Worm (Caenorhabditis elegans) whole organism, L2 larva: ENCODE results near the gene W08E12.2.
A peak's percentile ranks its signal among the peaks of the same experiment; 100 is the strongest.

ENCODE experiments used
- C34F6.9 ChIP-seq: fragments of 150-350 bp; optimal IDR thresholded peaks from 2 replicates; lab custom pipeline; 2014; ENCODE audit warnings: missing biosample characterization, missing genetic modification characterization
- F13H6.1 ChIP-seq: sonication (generic microtip); optimal IDR thresholded peaks from 2 replicates; lab custom pipeline; 2016; ENCODE audit warnings: missing genetic modification characterization, missing compliant biosample characterization
- R02D3.7 ChIP-seq: fragments of 150-350 bp; optimal IDR thresholded peaks from 2 replicates; lab custom pipeline; 2014; ENCODE audit warnings: missing biosample characterization, missing genetic modification characterization
- Y55F3AM.14 ChIP-seq: fragments of 200-800 bp; sonication (Bioruptor generic); optimal IDR thresholded peaks from 2 replicates; lab custom pipeline; 2018; ENCODE audit warnings: mild to moderate bottlenecking, missing genetic modification characterization, missing compliant biosample characterization
- ZK546.5 ChIP-seq: sonication (generic microtip); optimal IDR thresholded peaks from 2 replicates; lab custom pipeline; 2017; ENCODE audit warnings: missing biosample characterization, missing genetic modification characterization
- alr-1 ChIP-seq: fragments of 150-350 bp; optimal IDR thresholded peaks from 2 replicates; lab custom pipeline; 2014; ENCODE audit warnings: missing biosample characterization, missing genetic modification characterization
- aly-2 ChIP-seq: fragments of 150-350 bp; optimal IDR thresholded peaks from 2 replicates; lab custom pipeline; 2014; ENCODE audit warnings: missing biosample characterization, missing genetic modification characterization
- ama-1 ChIP-seq: fragments of 150-350 bp; optimal IDR thresholded peaks from 2 replicates; lab custom pipeline; 2018; ENCODE audit warnings: inconsistent platforms
- blmp-1 ChIP-seq: sonication (generic microtip); optimal IDR thresholded peaks from 2 replicates; lab custom pipeline; 2017; ENCODE audit warnings: missing genetic modification characterization, mild to moderate bottlenecking, missing compliant biosample characterization, antibody characterized with exemption, moderate library complexity; ENCODE audit not compliant: insufficient read depth
- ceh-16 ChIP-seq: fragments of 150-350 bp; optimal IDR thresholded peaks from 2 replicates; lab custom pipeline; 2014; ENCODE audit warnings: missing biosample characterization, missing genetic modification characterization
- ceh-82 ChIP-seq: fragments of 150-350 bp; optimal IDR thresholded peaks from 2 replicates; lab custom pipeline; 2014; ENCODE audit warnings: missing biosample characterization, missing genetic modification characterization
- crh-2 ChIP-seq: sonication (generic microtip); optimal IDR thresholded peaks from 2 replicates; lab custom pipeline; 2017; ENCODE audit warnings: missing biosample characterization, missing genetic modification characterization
- dmd-4 ChIP-seq: sonication (generic microtip); optimal IDR thresholded peaks from 2 replicates; lab custom pipeline; 2017; ENCODE audit warnings: missing biosample characterization, missing genetic modification characterization
- egl-27 ChIP-seq: sonication (generic microtip); optimal IDR thresholded peaks from 3 replicates; lab custom pipeline; 2017; ENCODE audit warnings: missing biosample characterization, missing genetic modification reagents, missing genetic modification characterization
- elt-1 ChIP-seq: fragments of 150-350 bp; optimal IDR thresholded peaks from 2 replicates; lab custom pipeline; 2014; ENCODE audit warnings: missing biosample characterization, missing genetic modification characterization
- elt-3 ChIP-seq: sonication (generic microtip); optimal IDR thresholded peaks from 2 replicates; lab custom pipeline; 2017; ENCODE audit warnings: missing biosample characterization, missing genetic modification characterization
- fos-1 ChIP-seq: fragments of 150-350 bp; optimal IDR thresholded peaks from 2 replicates; lab custom pipeline; 2014; ENCODE audit warnings: missing biosample characterization, missing genetic modification characterization
- gmeb-1 ChIP-seq: fragments of 150-350 bp; optimal IDR thresholded peaks from 2 replicates; lab custom pipeline; 2014; ENCODE audit warnings: missing biosample characterization, missing genetic modification characterization
- lin-11 ChIP-seq: fragments of 150-350 bp; sonication (generic microtip); optimal IDR thresholded peaks from 2 replicates; lab custom pipeline; 2014; ENCODE audit warnings: missing biosample characterization, missing genetic modification characterization, inconsistent platforms, mixed read lengths
- lin-13 ChIP-seq: fragments of 150-350 bp; optimal IDR thresholded peaks from 2 replicates; lab custom pipeline; 2014; ENCODE audit warnings: missing biosample characterization, missing genetic modification reagents, missing genetic modification characterization
- lin-39 ChIP-seq: fragments of 150-350 bp; optimal IDR thresholded peaks from 2 replicates; lab custom pipeline; 2014; ENCODE audit warnings: missing biosample characterization, missing genetic modification reagents, missing genetic modification characterization
- lsy-2 ChIP-seq, 2 experiments: fragments of 150-350 bp in 1 of 2; sonication (generic microtip) in 1 of 2; optimal IDR thresholded peaks; 2 replicates each; lab custom pipeline; 2014 to 2017; ENCODE audit warnings: missing biosample characterization in 2 of 2, missing genetic modification characterization in 2 of 2
- mab-5 ChIP-seq: fragments of 150-350 bp; optimal IDR thresholded peaks from 2 replicates; lab custom pipeline; 2014; ENCODE audit warnings: missing biosample characterization, missing genetic modification characterization
- mbf-1 ChIP-seq: sonication (generic microtip); optimal IDR thresholded peaks from 2 replicates; lab custom pipeline; 2017; ENCODE audit warnings: missing biosample characterization, missing genetic modification characterization
- mdl-1 ChIP-seq, 2 experiments: fragments of 150-350 bp in 1 of 2; sonication (generic microtip) in 1 of 2; optimal IDR thresholded peaks; 2 replicates each; lab custom pipeline; 2017; ENCODE audit warnings: missing biosample characterization in 2 of 2, missing genetic modification characterization in 2 of 2
- nhr-10 ChIP-seq: sonication (generic microtip); optimal IDR thresholded peaks from 2 replicates; lab custom pipeline; 2017; ENCODE audit warnings: missing biosample characterization, missing genetic modification characterization
- nhr-11 ChIP-seq: fragments of 150-350 bp; optimal IDR thresholded peaks from 2 replicates; lab custom pipeline; 2014; ENCODE audit warnings: missing biosample characterization, missing genetic modification characterization
- nhr-12 ChIP-seq: fragments of 150-350 bp; optimal IDR thresholded peaks from 2 replicates; lab custom pipeline; 2014; ENCODE audit warnings: missing biosample characterization, missing genetic modification characterization
- nhr-129 ChIP-seq: fragments of 150-350 bp; optimal IDR thresholded peaks from 2 replicates; lab custom pipeline; 2014; ENCODE audit warnings: missing biosample characterization, missing genetic modification characterization
- nhr-21 ChIP-seq: fragments of 150-350 bp; optimal IDR thresholded peaks from 2 replicates; lab custom pipeline; 2014; ENCODE audit warnings: missing biosample characterization, missing genetic modification characterization
- nhr-23 ChIP-seq: fragments of 150-350 bp; optimal IDR thresholded peaks from 2 replicates; lab custom pipeline; 2014; ENCODE audit warnings: missing biosample characterization, missing genetic modification reagents, missing genetic modification characterization
- nhr-237 ChIP-seq: fragments of 150-350 bp; optimal IDR thresholded peaks from 2 replicates; lab custom pipeline; 2014; ENCODE audit warnings: missing biosample characterization, missing genetic modification characterization
- nhr-25 ChIP-seq: fragments of 150-350 bp; sonication (generic microtip); optimal IDR thresholded peaks from 3 replicates; lab custom pipeline; 2014; ENCODE audit warnings: missing biosample characterization, missing genetic modification characterization
- nhr-6 ChIP-seq: fragments of 150-350 bp; optimal IDR thresholded peaks from 2 replicates; lab custom pipeline; 2014; ENCODE audit warnings: missing biosample characterization, missing genetic modification characterization
- nhr-77 ChIP-seq: fragments of 150-350 bp; optimal IDR thresholded peaks from 2 replicates; lab custom pipeline; 2014; ENCODE audit warnings: missing biosample characterization, missing genetic modification characterization
- peb-1 ChIP-seq: fragments of 150-350 bp; optimal IDR thresholded peaks from 2 replicates; lab custom pipeline; 2014; ENCODE audit warnings: missing biosample characterization, missing genetic modification characterization
- sem-4 ChIP-seq: fragments of 150-350 bp; optimal IDR thresholded peaks from 2 replicates; lab custom pipeline; 2014; ENCODE audit warnings: missing biosample characterization, missing genetic modification reagents, missing genetic modification characterization
- skn-1 ChIP-seq: sonication (generic microtip); optimal IDR thresholded peaks from 2 replicates; lab custom pipeline; 2017; ENCODE audit warnings: missing biosample characterization, missing genetic modification characterization
- sma-3 ChIP-seq: sonication (generic microtip); optimal IDR thresholded peaks from 2 replicates; lab custom pipeline; 2016; ENCODE audit warnings: missing genetic modification reagents, missing genetic modification characterization, missing compliant biosample characterization
- sma-9 ChIP-seq, 2 experiments: fragments of 150-350 bp in 1 of 2; sonication (generic microtip) in 1 of 2; optimal IDR thresholded peaks; 2 replicates each; lab custom pipeline; 2014 to 2016; ENCODE audit warnings: missing genetic modification characterization in 2 of 2, mild to moderate bottlenecking in 1 of 2, missing biosample characterization in 1 of 2, missing compliant biosample characterization in 1 of 2, missing genetic modification reagents in 1 of 2, moderate library complexity in 1 of 2
- snpc-4 ChIP-seq: fragments of 150-350 bp; optimal IDR thresholded peaks from 2 replicates; lab custom pipeline; 2014; ENCODE audit warnings: missing biosample characterization, missing genetic modification characterization
- unc-39 ChIP-seq: fragments of 150-350 bp; optimal IDR thresholded peaks from 2 replicates; lab custom pipeline; 2014; ENCODE audit warnings: missing biosample characterization, missing genetic modification characterization
- unc-55 ChIP-seq: fragments of 150-350 bp; sonication (generic microtip); optimal IDR thresholded peaks from 3 replicates; lab custom pipeline; 2014; ENCODE audit warnings: missing biosample characterization, missing genetic modification reagents, missing genetic modification characterization
- unc-62 ChIP-seq: fragments of 150-350 bp; optimal IDR thresholded peaks from 2 replicates; lab custom pipeline; 2014; ENCODE audit warnings: missing biosample characterization, missing genetic modification reagents, missing genetic modification characterization
- zag-1 ChIP-seq: fragments of 150-350 bp; optimal IDR thresholded peaks from 2 replicates; lab custom pipeline; 2014; ENCODE audit warnings: missing biosample characterization, missing genetic modification characterization
- ztf-1 ChIP-seq: fragments of 200-800 bp; sonication (Bioruptor generic); conservative IDR thresholded peaks from 2 replicates; pipeline ENCODE4 v1.3.6; 2022; ENCODE audit warnings: missing genetic modification characterization, missing compliant biosample characterization
- ztf-11 ChIP-seq: sonication (generic microtip); optimal IDR thresholded peaks from 2 replicates; lab custom pipeline; 2017; ENCODE audit warnings: missing biosample characterization, missing genetic modification characterization
- ztf-4 ChIP-seq: fragments of 150-350 bp; optimal IDR thresholded peaks from 2 replicates; lab custom pipeline; 2014; ENCODE audit warnings: missing biosample characterization, missing genetic modification characterization

Gene W08E12.2

ce11 chrIV:3293800-3294493 lies 11.7 kb upstream of the W08E12.2 start:
- TF ChIP-seq peb-1 (tag; lab: Kevin White, UChicago) (no peak), Y55F3AM.14 (no peak), ceh-16 (tag; lab: Kevin White, UChicago) (no peak), C34F6.9 (tag; lab: Kevin White, UChicago) (no peak), mbf-1 (tag; lab: Kevin White, UChicago) (no peak), ztf-1 (GFP tag; lab: Robert Waterston, UW) (no peak), nhr-6 (tag; lab: Kevin White, UChicago) (no peak), lin-13 (GFP tag; lab: Kevin White, UChicago) (no peak), ama-1 (no peak), unc-55 (GFP tag; lab: Kevin White, UChicago) (no peak), nhr-129 (tag; lab: Kevin White, UChicago) (no peak), nhr-23 (tag; lab: Kevin White, UChicago) (no peak), gmeb-1 (no peak), ceh-82 (tag; lab: Kevin White, UChicago) (no peak), F13H6.1 (no peak)

- TF ChIP-seq sma-3 (GFP tag; lab: Kevin White, UChicago): peak; percentile 93
- TF ChIP-seq skn-1 (tag; lab: Kevin White, UChicago): peak; percentile 80
- TF ChIP-seq zag-1 (tag; lab: Kevin White, UChicago): peak; percentile 82
- TF ChIP-seq gmeb-1: peak; percentile 93
- TF ChIP-seq lin-13 (GFP tag; lab: Kevin White, UChicago): peak; percentile 96
- no peak for TF ChIP-seq mbf-1 (tag; lab: Kevin White, UChicago)
- TF ChIP-seq C34F6.9 (tag; lab: Kevin White, UChicago): peak; percentile 99
- peak; percentile 84 for TF ChIP-seq snpc-4 (tag; lab: Kevin White, UChicago)
- peak; percentile 64 for TF ChIP-seq lin-39 (tag; lab: Kevin White, UChicago)
- no peak for TF ChIP-seq ceh-16 (tag; lab: Kevin White, UChicago)
- TF ChIP-seq crh-2 (tag; lab: Kevin White, UChicago): peak; percentile 97
- peak; percentile 67 for TF ChIP-seq Y55F3AM.14
- peak; percentile 54 for TF ChIP-seq ZK546.5 (tag; lab: Kevin White, UChicago)
- TF ChIP-seq alr-1 (tag; lab: Kevin White, UChicago): no peak
- peak; percentile 17 for TF ChIP-seq ztf-11 (tag; lab: Kevin White, UChicago)
- TF ChIP-seq lin-11 (tag; lab: Kevin White, UChicago): peak; percentile 71
- peak; percentile 95 for TF ChIP-seq fos-1
- no peak for TF ChIP-seq aly-2 (tag; lab: Kevin White, UChicago)
- TF ChIP-seq mdl-1 (tag; optimal IDR thresholded peaks at IDR 0.05; lab: Kevin White, UChicago): peak in 1 of 2 experiments; percentile 82
- TF ChIP-seq blmp-1 (tag; lab: Kevin White, UChicago): peak; percentile 50
- TF ChIP-seq ceh-82 (tag; lab: Kevin White, UChicago): no peak
- no peak for TF ChIP-seq peb-1 (tag; lab: Kevin White, UChicago)
- TF ChIP-seq nhr-10: peak; percentile 41
- peak; percentile 99 for TF ChIP-seq unc-55 (GFP tag; lab: Kevin White, UChicago)
- peak; percentile 81 for TF ChIP-seq mab-5 (tag; lab: Kevin White, UChicago)
- peak; percentile 90 for TF ChIP-seq F13H6.1
- TF ChIP-seq elt-1: no peak
- peak; percentile 89 to 97 for TF ChIP-seq lsy-2 (tag; optimal IDR thresholded peaks at IDR 0.05; lab: Kevin White, UChicago)
- peak; percentile 89 for TF ChIP-seq ztf-4 (tag; lab: Kevin White, UChicago)
- TF ChIP-seq nhr-25: peak; percentile 96
- TF ChIP-seq nhr-129 (tag; lab: Kevin White, UChicago): peak; percentile 96
- TF ChIP-seq unc-39: no peak
- no peak for TF ChIP-seq nhr-23 (tag; lab: Kevin White, UChicago)
- TF ChIP-seq unc-62 (GFP tag; lab: Kevin White, UChicago): no peak
- peak; percentile 89 for TF ChIP-seq sma-9 (GFP tag; optimal IDR thresholded peaks at IDR 0.05; lab: Kevin White, UChicago)
- no peak for TF ChIP-seq sma-9 (tag; optimal IDR thresholded peaks at IDR 0.05; lab: Kevin White, UChicago)
- peak; percentile 90 for TF ChIP-seq nhr-21 (tag; lab: Kevin White, UChicago)
- TF ChIP-seq elt-3: no peak
- peak; percentile 93 for TF ChIP-seq sem-4 (tag; lab: Kevin White, UChicago)
- peak; percentile 77 for TF ChIP-seq nhr-77 (tag; lab: Kevin White, UChicago)
- TF ChIP-seq dmd-4 (tag; lab: Kevin White, UChicago): no peak
- TF ChIP-seq ztf-1 (GFP tag; lab: Robert Waterston, UW): no peak
- TF ChIP-seq nhr-12 (tag; lab: Kevin White, UChicago): no peak
- TF ChIP-seq nhr-6 (tag; lab: Kevin White, UChicago): peak; percentile 92
- TF ChIP-seq R02D3.7: peak; percentile 23
- TF ChIP-seq egl-27: peak; percentile 11
- TF ChIP-seq nhr-11 (tag; lab: Kevin White, UChicago): no peak
- peak; percentile 84 for TF ChIP-seq ama-1
- peak; percentile 14 for TF ChIP-seq nhr-237 (tag; lab: Kevin White, UChicago)
Observed at ce11 chrIV:3294553-3295185, 11.0 kb upstream of the W08E12.2 start, which contains the start of gene W08E12.7. TSS of gene W08E12.7 (plus strand) at chrIV:3295135.
